Worm (Caenorhabditis elegans): ENCODE results near the gene Y39F10C.3.

- no peak for TF ChIP-seq nfyb-1 (GFP tag; IDR thresholded peaks at IDR 0.05)
- TF ChIP-seq pha-4 (tag; optimal IDR thresholded peaks at IDR 0.05): no peak
- no peak for TF ChIP-seq fkh-3 (tag; optimal IDR thresholded peaks at IDR 0.05)
- no peak for TF ChIP-seq lin-26 (GFP tag; IDR thresholded peaks at IDR 0.05)
- TF ChIP-seq ama-1 (optimal IDR thresholded peaks at IDR 0.05): no peak
- TF ChIP-seq ama-1 (GFP tag; optimal IDR thresholded peaks at IDR 0.05): no peak
- no peak for TF ChIP-seq lin-40 (tag; optimal IDR thresholded peaks at IDR 0.05)
- TF ChIP-seq somi-1 (GFP tag; optimal IDR thresholded peaks at IDR 0.05): no peak
- TF ChIP-seq F37B4.10 (GFP tag; IDR thresholded peaks at IDR 0.05): no peak
- no peak for TF ChIP-seq K11D2.4 (GFP tag; IDR thresholded peaks at IDR 0.05)
- no peak for TF ChIP-seq nfya-1 (tag; optimal IDR thresholded peaks at IDR 0.05; ENCODE audit: borderline replicate concordance, insufficient read depth)
- no peak for TF ChIP-seq ztf-28 (GFP tag; IDR thresholded peaks at IDR 0.05)
- no peak for TF ChIP-seq dox-1 (GFP tag; IDR thresholded peaks at IDR 0.05)
Observed at ce11 chrII:674116-674515, at the start of gene Y39F10C.3.
